Worm (Caenorhabditis elegans): ENCODE results near the gene fbxc-52.

- TF ChIP-seq unc-42 (tag; optimal IDR thresholded peaks at IDR 0.05) (no peak), tbx-7 (tag; optimal IDR thresholded peaks at IDR 0.05) (no peak), fkh-10 (GFP tag; optimal IDR thresholded peaks at IDR 0.05) (no peak), F13H6.1 (tag; optimal IDR thresholded peaks at IDR 0.05) (no peak)
Observed at ce11 chrII:3694664-3695063, 22.4 kb upstream of the fbxc-52 start, which contains the start of gene srx-102.

Data from whole organism, late embryonic.